Worm (Caenorhabditis elegans) whole organism, young adult: ENCODE measurements around the gene C28C12.12.

Experiments used
- C06A6.2 ChIP-seq: fragments of 200-800 bp; sonication (Bioruptor generic); conservative IDR thresholded peaks from 2 replicates; pipeline ENCODE4 v1.3.6; 2022; ENCODE audit warnings: missing genetic modification characterization, missing compliant biosample characterization
- F22D6.2 ChIP-seq: sonication (generic microtip); optimal IDR thresholded peaks from 2 replicates; lab custom pipeline; 2016; ENCODE audit warnings: mild to moderate bottlenecking, missing genetic modification characterization, missing compliant biosample characterization
- Y95B8A.8 ChIP-seq: fragments of 200-800 bp; sonication (Bioruptor generic); IDR thresholded peaks from 2 replicates; pipeline ENCODE4 v1.3.6; 2022; ENCODE audit warnings: missing genetic modification reagents, missing genetic modification characterization, missing compliant biosample characterization
- ZK185.1 ChIP-seq: sonication (generic microtip); optimal IDR thresholded peaks from 2 replicates; lab custom pipeline; 2016; ENCODE audit warnings: mild to moderate bottlenecking, missing genetic modification characterization, missing compliant biosample characterization; ENCODE audit not compliant: poor library complexity, severe bottlenecking
- aptf-2 ChIP-seq: fragments of 200-800 bp; sonication (Bioruptor generic); conservative IDR thresholded peaks from 2 replicates; pipeline ENCODE4 v1.3.6; 2022; ENCODE audit warnings: missing genetic modification reagents, missing genetic modification characterization, missing compliant biosample characterization
- atf-7 ChIP-seq: sonication (generic microtip); optimal IDR thresholded peaks from 2 replicates; lab custom pipeline; 2017; ENCODE audit warnings: mild to moderate bottlenecking, missing genetic modification characterization, missing compliant biosample characterization
- attf-5 ChIP-seq: fragments of 200-800 bp; sonication (Bioruptor generic); optimal IDR thresholded peaks from 2 replicates; lab custom pipeline; 2018; ENCODE audit warnings: mild to moderate bottlenecking, missing genetic modification characterization, missing compliant biosample characterization
- cebp-1 ChIP-seq, 2 experiments: fragments of 200-800 bp in 1 of 2; sonication (Bioruptor generic) in 1 of 2; sonication (generic microtip) in 1 of 2; IDR thresholded peaks in 1 of 2; optimal IDR thresholded peaks in 1 of 2; 2 replicates each; pipeline versions ENCODE4 v1.3.6 to Lab custom; 2017 to 2022; ENCODE audit warnings: missing compliant biosample characterization in 2 of 2, missing genetic modification characterization in 2 of 2, mild to moderate bottlenecking in 1 of 2, missing genetic modification reagents in 1 of 2, moderate library complexity in 1 of 2
- ceh-58 ChIP-seq: fragments of 200-800 bp; sonication (Bioruptor generic); IDR thresholded peaks from 2 replicates; pipeline ENCODE4 v1.3.6; 2022; ENCODE audit warnings: missing genetic modification characterization, missing compliant biosample characterization
- chd-7 ChIP-seq: sonication (generic microtip); optimal IDR thresholded peaks from 2 replicates; lab custom pipeline; 2016; ENCODE audit warnings: mild to moderate bottlenecking, missing genetic modification characterization, moderate library complexity, missing compliant biosample characterization
- die-1 ChIP-seq: sonication (generic microtip); optimal IDR thresholded peaks from 2 replicates; lab custom pipeline; 2016; ENCODE audit warnings: missing genotype, mild to moderate bottlenecking, missing genetic modification characterization, missing compliant biosample characterization
- dox-1 ChIP-seq: fragments of 200-800 bp; sonication (Bioruptor generic); IDR thresholded peaks from 2 replicates; pipeline ENCODE4 v1.3.6; 2022; ENCODE audit warnings: missing genetic modification reagents, missing genetic modification characterization, missing compliant biosample characterization
- egl-44 ChIP-seq: fragments of 200-800 bp; sonication (Bioruptor generic); IDR thresholded peaks from 2 replicates; pipeline ENCODE4 v1.3.6; 2022; ENCODE audit warnings: missing genetic modification reagents, missing genetic modification characterization, missing compliant biosample characterization
- ets-4 ChIP-seq: fragments of 200-800 bp; sonication (Bioruptor generic); optimal IDR thresholded peaks from 2 replicates; lab custom pipeline; 2018; ENCODE audit warnings: mild to moderate bottlenecking, missing genetic modification characterization, missing compliant biosample characterization
- gei-17 ChIP-seq: fragments of 200-800 bp; sonication (Bioruptor generic); optimal IDR thresholded peaks from 2 replicates; lab custom pipeline; 2018; ENCODE audit warnings: mild to moderate bottlenecking, missing genetic modification characterization, missing compliant biosample characterization
- hmg-1.2 ChIP-seq: fragments of 200-800 bp; sonication (Bioruptor generic); IDR thresholded peaks from 2 replicates; pipeline ENCODE4 v1.3.6; 2022; ENCODE audit warnings: missing genetic modification reagents, missing genetic modification characterization, missing compliant biosample characterization
- let-607 ChIP-seq, 2 experiments: fragments of 200-800 bp in 1 of 2; sonication (Bioruptor generic) in 1 of 2; sonication (generic microtip) in 1 of 2; optimal IDR thresholded peaks; 2 replicates each; lab custom pipeline; 2016 to 2018; ENCODE audit warnings: mild to moderate bottlenecking in 2 of 2, missing compliant biosample characterization in 2 of 2, missing genetic modification characterization in 2 of 2, moderate library complexity in 2 of 2, missing genotype in 1 of 2
- lin-35 ChIP-seq, 3 experiments: fragments of 150-350 bp in 2 of 3; sonication (generic microtip) in 1 of 3; optimal IDR thresholded peaks; 2 replicates each; lab custom pipeline; 2014 to 2018; ENCODE audit warnings: missing biosample characterization in 3 of 3, missing genetic modification characterization in 3 of 3, missing genetic modification reagents in 3 of 3
- lin-40 ChIP-seq: sonication (generic microtip); optimal IDR thresholded peaks from 2 replicates; lab custom pipeline; 2016; ENCODE audit warnings: missing genetic modification characterization, mild to moderate bottlenecking, missing compliant biosample characterization, missing genotype, missing genetic modification reagents
- lin-54 ChIP-seq: fragments of 200-800 bp; sonication (Bioruptor generic); optimal IDR thresholded peaks from 2 replicates; lab custom pipeline; 2018; ENCODE audit warnings: mild to moderate bottlenecking, missing genetic modification characterization, missing compliant biosample characterization
- lir-1 ChIP-seq: fragments of 200-800 bp; sonication (Bioruptor generic); conservative IDR thresholded peaks from 2 replicates; pipeline ENCODE4 v1.3.6; 2022; ENCODE audit warnings: missing genetic modification reagents, missing genetic modification characterization, missing compliant biosample characterization
- madf-10 ChIP-seq: sonication (generic microtip); optimal IDR thresholded peaks from 2 replicates; lab custom pipeline; 2016; ENCODE audit warnings: mild to moderate bottlenecking, missing genetic modification characterization, missing compliant biosample characterization
- madf-6 ChIP-seq: fragments of 200-800 bp; sonication (Bioruptor generic); IDR thresholded peaks from 2 replicates; pipeline ENCODE4 v1.3.6; 2022; ENCODE audit warnings: missing genetic modification reagents, missing genetic modification characterization, missing compliant biosample characterization
- mcd-1 ChIP-seq: fragments of 200-800 bp; sonication (Bioruptor generic); IDR thresholded peaks from 2 replicates; pipeline ENCODE4 v1.3.6; 2022; ENCODE audit warnings: missing genetic modification reagents, missing genetic modification characterization, missing compliant biosample characterization
- nfyb-1 ChIP-seq: fragments of 200-800 bp; sonication (Bioruptor generic); IDR thresholded peaks from 2 replicates; pipeline ENCODE4 v1.3.6; 2022; ENCODE audit warnings: missing genetic modification reagents, missing genetic modification characterization, missing compliant biosample characterization
- nhr-120 ChIP-seq: fragments of 200-800 bp; sonication (Bioruptor generic); IDR thresholded peaks from 2 replicates; pipeline ENCODE4 v1.3.6; 2022; ENCODE audit warnings: missing genetic modification characterization, missing compliant biosample characterization
- nhr-80 ChIP-seq: sonication (generic microtip); optimal IDR thresholded peaks from 2 replicates; lab custom pipeline; 2016; ENCODE audit warnings: missing genetic modification characterization, missing compliant biosample characterization
- nhr-90 ChIP-seq: sonication (generic microtip); optimal IDR thresholded peaks from 2 replicates; lab custom pipeline; 2016; ENCODE audit warnings: missing genotype, mild to moderate bottlenecking, missing genetic modification characterization, missing compliant biosample characterization
- rcor-1 ChIP-seq: fragments of 200-800 bp; sonication (Bioruptor generic); IDR thresholded peaks from 2 replicates; pipeline ENCODE4 v1.3.6; 2022; ENCODE audit warnings: missing genetic modification reagents, missing genetic modification characterization, missing compliant biosample characterization
- snpc-1.1 ChIP-seq: sonication (generic microtip); optimal IDR thresholded peaks from 2 replicates; lab custom pipeline; 2017; ENCODE audit warnings: missing genetic modification characterization, mild to moderate bottlenecking, missing compliant biosample characterization, antibody characterized with exemption, moderate library complexity, missing genotype, missing genetic modification reagents; ENCODE audit not compliant: insufficient read depth
- somi-1 ChIP-seq: fragments of 200-800 bp; sonication (Bioruptor generic); optimal IDR thresholded peaks from 2 replicates; lab custom pipeline; 2018; ENCODE audit warnings: mild to moderate bottlenecking, missing genetic modification characterization, missing compliant biosample characterization
- tbp1 ChIP-seq: fragments of 200-800 bp; sonication (Bioruptor generic); optimal IDR thresholded peaks from 2 replicates; lab custom pipeline; 2018; ENCODE audit warnings: mild to moderate bottlenecking, missing genetic modification characterization, missing compliant biosample characterization
- tlf-1 ChIP-seq: fragments of 200-800 bp; sonication (Bioruptor generic); optimal IDR thresholded peaks from 2 replicates; lab custom pipeline; 2018; ENCODE audit warnings: mild to moderate bottlenecking, missing genetic modification characterization, missing compliant biosample characterization
- unc-62 ChIP-seq: fragments of 150-350 bp; optimal IDR thresholded peaks from 2 replicates; lab custom pipeline; 2014; ENCODE audit warnings: missing biosample characterization, missing genetic modification reagents, missing genetic modification characterization
- zim-3 ChIP-seq: sonication (generic microtip); optimal IDR thresholded peaks from 2 replicates; lab custom pipeline; 2017; ENCODE audit warnings: mild to moderate bottlenecking, missing genetic modification characterization, moderate library complexity, missing compliant biosample characterization
- ztf-22 ChIP-seq: fragments of 200-800 bp; sonication (Bioruptor generic); optimal IDR thresholded peaks from 2 replicates; lab custom pipeline; 2018; ENCODE audit warnings: mild to moderate bottlenecking, missing genetic modification characterization, moderate library complexity, missing compliant biosample characterization
- ztf-26 ChIP-seq: sonication (generic microtip); optimal IDR thresholded peaks from 2 replicates; lab custom pipeline; 2017; ENCODE audit warnings: missing genetic modification characterization, missing compliant biosample characterization

Gene C28C12.12

DNA sequence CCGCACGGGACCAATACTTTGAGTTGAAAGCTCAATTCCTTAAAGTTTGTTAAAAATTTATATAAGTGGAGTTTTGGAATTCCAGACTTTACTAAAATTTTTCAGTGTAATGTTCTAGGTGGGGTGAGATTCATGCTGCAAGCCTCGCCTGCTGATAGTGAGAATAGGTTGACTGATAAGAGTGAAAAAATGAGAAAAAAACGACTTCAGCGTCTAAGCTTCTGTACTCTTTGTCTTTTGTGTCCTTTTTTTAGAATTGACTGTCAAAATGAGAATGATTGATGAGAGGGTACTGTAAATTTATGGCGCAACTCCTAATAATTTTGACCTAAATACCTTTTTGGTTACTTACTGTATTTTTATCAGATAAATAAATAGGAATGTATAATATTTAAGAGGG is 38.0 kb upstream of the C28C12.12 start:
- TF ChIP-seq mcd-1 (no peak), nfyb-1 (GFP tag; lab: Robert Waterston, UW) (no peak), ceh-58 (no peak), hmg-1.2 (no peak), ZK185.1 (tag; lab: Kevin White, UChicago) (no peak), rcor-1 (GFP tag; lab: Robert Waterston, UW) (no peak), lin-35 (GFP tag; optimal IDR thresholded peaks at IDR 0.05; lab: Kevin White, UChicago) (no peak), nhr-80 (peak; percentile 54)

DNA sequence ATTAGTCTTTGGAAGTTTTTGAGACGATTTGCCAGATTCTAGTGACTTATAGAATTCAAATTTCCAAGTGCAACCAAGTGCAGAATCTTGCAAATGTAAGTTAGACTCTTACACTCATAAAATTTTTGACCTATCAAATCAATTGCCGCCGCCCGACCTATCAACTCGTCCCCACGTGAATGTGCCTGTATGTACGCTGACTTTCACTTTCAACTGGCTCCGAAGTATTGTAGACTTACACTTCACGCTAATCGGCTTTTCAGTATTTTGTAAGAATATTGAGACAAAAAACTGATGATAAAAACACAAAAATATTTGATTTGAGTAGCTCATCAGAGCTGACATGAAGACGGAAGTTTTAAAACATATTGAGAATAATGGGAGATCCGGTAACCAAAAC is 36.6 kb upstream of the C28C12.12 start:
- TF ChIP-seq tlf-1 (GFP tag; lab: Kevin White, UChicago) (no peak), aptf-2 (GFP tag; lab: Robert Waterston, UW) (no peak), nhr-80 (peak; percentile 62), tbp1 (GFP tag; lab: Kevin White, UChicago) (peak; percentile 13), nfyb-1 (GFP tag; lab: Robert Waterston, UW) (0 out of 2 replicates have a peak, but pooled peaks have one; percentile 14)

DNA sequence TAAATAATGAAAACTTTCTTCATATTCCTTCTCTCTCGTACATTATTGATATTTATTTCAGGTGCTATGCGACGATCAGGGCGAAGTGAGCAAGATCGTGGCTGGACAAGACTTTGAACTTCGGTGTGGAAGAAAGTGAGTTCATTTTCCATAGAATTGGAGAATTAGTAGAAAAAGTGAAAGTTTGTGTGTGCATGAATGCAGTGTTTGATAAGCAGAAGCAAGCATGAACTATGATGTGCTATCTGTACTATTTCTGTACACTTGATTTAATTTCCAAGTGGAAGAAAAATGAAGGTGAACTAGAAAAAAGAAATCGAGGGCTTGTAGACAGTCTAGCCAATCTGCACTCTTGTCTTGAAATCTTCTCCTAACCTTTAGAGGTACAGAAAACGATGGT is 35.9 kb upstream of the C28C12.12 start:
- TF ChIP-seq lin-35 (GFP tag; optimal IDR thresholded peaks at IDR 0.05; lab: Kevin White, UChicago), result no peak
- TF ChIP-seq atf-7 (tag; lab: Kevin White, UChicago), result peak; percentile 40
- peak in 1 of 2 experiments; percentile 7 for TF ChIP-seq let-607 (tag; optimal IDR thresholded peaks at IDR 0.05; lab: Kevin White, UChicago)
- TF ChIP-seq snpc-1.1 (tag; lab: Kevin White, UChicago), result no peak
- TF ChIP-seq nhr-80, result peak; percentile 78
- 0 out of 2 replicates have a peak, but pooled peaks have one; percentile 24 for TF ChIP-seq dox-1 (GFP tag; lab: Robert Waterston, UW)
- TF ChIP-seq, all 124 proteins: peak for 4

DNA sequence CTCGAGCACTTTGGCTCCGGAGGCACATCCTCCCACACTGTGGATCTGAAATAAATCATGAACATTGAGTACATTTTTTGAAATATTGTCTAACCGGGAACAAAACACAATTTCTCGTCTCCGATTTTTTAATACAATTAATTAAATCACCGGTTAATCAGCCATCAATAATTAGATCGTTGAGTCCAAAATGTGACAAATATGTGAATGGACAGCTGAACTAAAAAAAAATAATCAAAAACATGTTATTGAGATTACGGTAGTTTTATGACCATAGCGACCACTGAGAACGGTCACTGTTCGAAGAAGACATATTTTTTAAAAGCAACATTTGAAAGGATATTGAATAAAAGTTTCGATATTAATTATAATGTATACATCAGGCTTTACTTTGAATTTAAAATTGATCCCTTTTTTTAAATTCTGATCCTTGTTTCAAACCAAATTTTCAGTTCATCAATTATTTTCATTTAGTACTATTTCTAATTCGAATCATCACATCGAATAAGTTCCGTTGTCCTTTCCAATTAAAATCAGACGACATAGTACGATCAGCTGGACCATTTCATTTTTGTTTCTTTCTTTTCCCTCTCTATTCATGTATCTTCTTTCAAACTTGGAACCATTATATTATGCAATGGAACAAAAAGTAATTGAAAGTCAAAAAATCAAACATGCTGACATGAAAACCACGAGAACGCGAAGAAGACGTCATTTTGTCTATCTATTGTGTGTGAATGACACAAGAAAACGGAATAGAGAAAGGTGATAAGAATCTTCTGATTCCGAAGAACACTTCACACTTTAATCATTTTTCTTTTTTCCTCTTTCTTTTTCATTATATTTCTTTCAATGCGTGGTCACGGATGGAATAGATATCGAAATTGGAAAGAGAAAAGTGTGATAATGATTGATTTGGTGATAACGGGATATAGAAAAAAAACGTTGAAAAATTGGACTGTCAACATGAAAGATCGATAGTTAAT is 34.2 kb upstream of the C28C12.12 start:
- TF ChIP-seq lin-40 (peak; percentile 87), zim-3 (no peak), let-607 (tag; optimal IDR thresholded peaks at IDR 0.05; lab: Kevin White, UChicago) (peak; percentile 3 to 81), nfyb-1 (GFP tag; lab: Robert Waterston, UW) (0 out of 2 replicates have a peak, but pooled peaks have one; percentile 36), lin-54 (GFP tag; lab: Kevin White, UChicago) (peak; percentile 5), egl-44 (peak; percentile 73; the same call in 1 of the 2 replicates), chd-7 (tag; lab: Kevin White, UChicago) (peak; percentile 70), madf-6 (GFP tag; lab: Robert Waterston, UW) (no peak), gei-17 (no peak), unc-62 (GFP tag; lab: Kevin White, UChicago) (peak; percentile 93), attf-5 (peak; percentile 20), cebp-1 (GFP tag; IDR thresholded peaks at IDR 0.05; lab: Robert Waterston, UW) (no peak), cebp-1 (tag; optimal IDR thresholded peaks at IDR 0.05; lab: Kevin White, UChicago) (peak; percentile 62), ztf-22 (GFP tag; lab: Kevin White, UChicago) (peak; percentile 93), ZK185.1 (tag; lab: Kevin White, UChicago) (no peak), hmg-1.2 (peak; percentile 62), dox-1 (GFP tag; lab: Robert Waterston, UW) (peak; percentile 66), F22D6.2 (peak; percentile 79), nhr-90 (peak; percentile 4), lir-1 (GFP tag; lab: Robert Waterston, UW) (0 out of 2 replicates have a peak, but pooled peaks have one; percentile 6), madf-10 (tag; lab: Kevin White, UChicago) (peak; percentile 73), nhr-80 (peak; percentile 94), ztf-26 (tag; lab: Kevin White, UChicago) (peak; percentile 78), C06A6.2 (GFP tag; lab: Robert Waterston, UW) (peak; percentile 27; the same call in 1 of the 2 replicates), somi-1 (GFP tag; lab: Kevin White, UChicago) (peak; percentile 86), die-1 (tag; lab: Kevin White, UChicago) (no peak), atf-7 (tag; lab: Kevin White, UChicago) (peak; percentile 96), tbp1 (GFP tag; lab: Kevin White, UChicago) (peak; percentile 40), Y95B8A.8 (GFP tag; lab: Robert Waterston, UW) (0 out of 2 replicates have a peak, but pooled peaks have one; percentile 20), nhr-120 (GFP tag; lab: Robert Waterston, UW) (no peak), tlf-1 (GFP tag; lab: Kevin White, UChicago) (peak; percentile 69), ets-4 (GFP tag; lab: Kevin White, UChicago) (peak; percentile 72)
